Worm (Caenorhabditis elegans) whole organism, young adult: ENCODE data around the gene alh-13.

Experiments
- B0336.3 ChIP-seq: fragments of 200-800 bp; sonication (Bioruptor generic); IDR thresholded peaks from 2 replicates; pipeline ENCODE4 v1.3.6; 2022; ENCODE audit warnings: missing genetic modification characterization, missing compliant biosample characterization
- D2030.7 ChIP-seq: fragments of 200-800 bp; sonication (Bioruptor generic); IDR thresholded peaks from 2 replicates; pipeline ENCODE4 v1.3.6; 2022; ENCODE audit warnings: missing genetic modification reagents, missing genetic modification characterization, missing compliant biosample characterization
- F52B5.7 ChIP-seq: sonication (generic microtip); optimal IDR thresholded peaks from 2 replicates; lab custom pipeline; 2016; ENCODE audit warnings: mild to moderate bottlenecking, missing genetic modification characterization, missing compliant biosample characterization
- F57A8.1 ChIP-seq: fragments of 200-800 bp; sonication (Bioruptor generic); optimal IDR thresholded peaks from 2 replicates; lab custom pipeline; 2018; ENCODE audit warnings: mild to moderate bottlenecking, missing genetic modification characterization, moderate library complexity, missing compliant biosample characterization
- F57C9.4 ChIP-seq: sonication (generic microtip); optimal IDR thresholded peaks from 2 replicates; lab custom pipeline; 2017; ENCODE audit warnings: mild to moderate bottlenecking, missing genetic modification characterization, missing compliant biosample characterization
- Y53F4B.3 ChIP-seq: fragments of 200-800 bp; sonication (Bioruptor generic); IDR thresholded peaks from 2 replicates; pipeline ENCODE4 v1.3.6; 2022; ENCODE audit warnings: missing genetic modification reagents, missing genetic modification characterization, missing compliant biosample characterization
- ama-1 ChIP-seq, 3 experiments: fragments of 150-350 bp in 1 of 3; sonication (generic microtip) in 2 of 3; optimal IDR thresholded peaks; 2 replicates each; lab custom pipeline; 2014 to 2018; ENCODE audit warnings: missing biosample characterization in 2 of 3, missing genetic modification characterization in 2 of 3, missing genetic modification reagents in 2 of 3
- aptf-2 ChIP-seq: fragments of 200-800 bp; sonication (Bioruptor generic); conservative IDR thresholded peaks from 2 replicates; pipeline ENCODE4 v1.3.6; 2022; ENCODE audit warnings: missing genetic modification reagents, missing genetic modification characterization, missing compliant biosample characterization
- aptf-3 ChIP-seq: fragments of 200-800 bp; sonication (Bioruptor generic); IDR thresholded peaks from 2 replicates; pipeline ENCODE4 v1.3.6; 2022; ENCODE audit warnings: missing genetic modification characterization, missing compliant biosample characterization
- ceh-27 ChIP-seq: fragments of 200-800 bp; sonication (Bioruptor generic); optimal IDR thresholded peaks from 2 replicates; lab custom pipeline; 2018; ENCODE audit warnings: mild to moderate bottlenecking, missing genetic modification characterization, moderate library complexity, missing compliant biosample characterization
- ceh-79 ChIP-seq: sonication (generic microtip); optimal IDR thresholded peaks from 2 replicates; lab custom pipeline; 2017; ENCODE audit warnings: mild to moderate bottlenecking, missing genetic modification characterization, missing compliant biosample characterization
- chd-7 ChIP-seq: sonication (generic microtip); optimal IDR thresholded peaks from 2 replicates; lab custom pipeline; 2016; ENCODE audit warnings: mild to moderate bottlenecking, missing genetic modification characterization, moderate library complexity, missing compliant biosample characterization
- egl-44 ChIP-seq: fragments of 200-800 bp; sonication (Bioruptor generic); IDR thresholded peaks from 2 replicates; pipeline ENCODE4 v1.3.6; 2022; ENCODE audit warnings: missing genetic modification reagents, missing genetic modification characterization, missing compliant biosample characterization
- ekl-4 ChIP-seq: fragments of 200-800 bp; sonication (Bioruptor generic); IDR thresholded peaks from 2 replicates; pipeline ENCODE4 v1.3.6; 2022; ENCODE audit warnings: missing genetic modification reagents, missing genetic modification characterization, missing compliant biosample characterization
- fkh-3 ChIP-seq: sonication (generic microtip); optimal IDR thresholded peaks from 2 replicates; lab custom pipeline; 2016; ENCODE audit warnings: mild to moderate bottlenecking, missing genetic modification characterization, missing compliant biosample characterization
- gei-17 ChIP-seq: fragments of 200-800 bp; sonication (Bioruptor generic); optimal IDR thresholded peaks from 2 replicates; lab custom pipeline; 2018; ENCODE audit warnings: mild to moderate bottlenecking, missing genetic modification characterization, missing compliant biosample characterization
- him-1 ChIP-seq: sonication (generic microtip); optimal IDR thresholded peaks from 2 replicates; lab custom pipeline; 2016; ENCODE audit warnings: missing genotype, missing genetic modification reagents, missing genetic modification characterization, missing compliant biosample characterization
- let-526 ChIP-seq: fragments of 200-800 bp; sonication (Bioruptor generic); IDR thresholded peaks from 2 replicates; pipeline ENCODE4 v1.3.6; 2022; ENCODE audit warnings: missing genetic modification reagents, missing genetic modification characterization, missing compliant biosample characterization
- let-607 ChIP-seq, 2 experiments: fragments of 200-800 bp in 1 of 2; sonication (Bioruptor generic) in 1 of 2; sonication (generic microtip) in 1 of 2; optimal IDR thresholded peaks; 2 replicates each; lab custom pipeline; 2016 to 2018; ENCODE audit warnings: mild to moderate bottlenecking in 2 of 2, missing compliant biosample characterization in 2 of 2, missing genetic modification characterization in 2 of 2, moderate library complexity in 2 of 2, missing genotype in 1 of 2
- lsy-27 ChIP-seq: sonication (generic microtip); optimal IDR thresholded peaks from 2 replicates; lab custom pipeline; 2017; ENCODE audit warnings: missing genetic modification characterization, mild to moderate bottlenecking, missing compliant biosample characterization, antibody characterized with exemption, missing genotype, borderline replicate concordance; ENCODE audit not compliant: insufficient read depth
- madf-10 ChIP-seq: sonication (generic microtip); optimal IDR thresholded peaks from 2 replicates; lab custom pipeline; 2016; ENCODE audit warnings: mild to moderate bottlenecking, missing genetic modification characterization, missing compliant biosample characterization
- mcd-1 ChIP-seq: fragments of 200-800 bp; sonication (Bioruptor generic); IDR thresholded peaks from 2 replicates; pipeline ENCODE4 v1.3.6; 2022; ENCODE audit warnings: missing genetic modification reagents, missing genetic modification characterization, missing compliant biosample characterization
- mel-28 ChIP-seq: sonication (generic microtip); optimal IDR thresholded peaks from 2 replicates; lab custom pipeline; 2016; ENCODE audit warnings: borderline replicate concordance, mild to moderate bottlenecking, missing genetic modification characterization, missing compliant biosample characterization
- mes-4 ChIP-seq: sonication (generic microtip); optimal IDR thresholded peaks from 2 replicates; lab custom pipeline; 2016; ENCODE audit warnings: missing genotype, missing genetic modification characterization, missing compliant biosample characterization
- nfya-1 ChIP-seq: sonication (generic microtip); optimal IDR thresholded peaks from 2 replicates; lab custom pipeline; 2017; ENCODE audit warnings: antibody characterized with exemption, missing compliant biosample characterization, missing genetic modification characterization, borderline replicate concordance; ENCODE audit not compliant: insufficient read depth
- nhr-27 ChIP-seq: fragments of 200-800 bp; sonication (Bioruptor generic); optimal IDR thresholded peaks from 2 replicates; lab custom pipeline; 2018; ENCODE audit warnings: mild to moderate bottlenecking, missing genetic modification characterization, moderate library complexity, missing compliant biosample characterization
- repo-1 ChIP-seq: sonication (generic microtip); optimal IDR thresholded peaks from 2 replicates; lab custom pipeline; 2017; ENCODE audit warnings: mild to moderate bottlenecking, missing genetic modification characterization, missing compliant biosample characterization
- rpc-1 ChIP-seq, 2 experiments: fragments of 150-350 bp in 1 of 2; sonication (generic microtip) in 1 of 2; optimal IDR thresholded peaks; 2 replicates each; lab custom pipeline; 2014 to 2018; ENCODE audit warnings: missing biosample characterization in 1 of 2, missing genetic modification characterization in 1 of 2, missing genetic modification reagents in 1 of 2, missing genotype in 1 of 2
- snpc-3.4 ChIP-seq: sonication (generic microtip); optimal IDR thresholded peaks from 2 replicates; lab custom pipeline; 2017; ENCODE audit warnings: missing genetic modification characterization, mild to moderate bottlenecking, missing compliant biosample characterization, antibody characterized with exemption, moderate library complexity, missing genotype, missing genetic modification reagents
- snpc-4 ChIP-seq, 5 experiments: fragments of 150-350 bp in 1 of 5; sonication (generic microtip) in 4 of 5; optimal IDR thresholded peaks; 2 replicates each; lab custom pipeline; 2014 to 2018; ENCODE audit warnings: missing genetic modification characterization in 5 of 5, missing biosample characterization in 3 of 5, antibody characterized with exemption in 2 of 5, mild to moderate bottlenecking in 2 of 5, missing compliant biosample characterization in 2 of 5, missing genotype in 2 of 5, moderate library complexity in 2 of 5, missing genetic modification reagents in 1 of 5
- tbp1 ChIP-seq: fragments of 200-800 bp; sonication (Bioruptor generic); optimal IDR thresholded peaks from 2 replicates; lab custom pipeline; 2018; ENCODE audit warnings: mild to moderate bottlenecking, missing genetic modification characterization, missing compliant biosample characterization
- xnd-1 ChIP-seq: sonication (generic microtip); optimal IDR thresholded peaks from 2 replicates; lab custom pipeline; 2016; ENCODE audit warnings: missing genotype, missing genetic modification reagents, missing genetic modification characterization, missing compliant biosample characterization
- ztf-18 ChIP-seq: sonication (generic microtip); optimal IDR thresholded peaks from 2 replicates; lab custom pipeline; 2016; ENCODE audit warnings: missing genotype, mild to moderate bottlenecking, missing genetic modification characterization, missing compliant biosample characterization
- ztf-28 ChIP-seq: fragments of 200-800 bp; sonication (Bioruptor generic); IDR thresholded peaks from 2 replicates; pipeline ENCODE4 v1.3.6; 2022; ENCODE audit warnings: missing genetic modification reagents, missing genetic modification characterization, missing compliant biosample characterization
- ztf-3 ChIP-seq: fragments of 200-800 bp; sonication (Bioruptor generic); optimal IDR thresholded peaks from 2 replicates; lab custom pipeline; 2018; ENCODE audit warnings: mild to moderate bottlenecking, missing genetic modification characterization, missing compliant biosample characterization

The alh-13 gene

DNA sequence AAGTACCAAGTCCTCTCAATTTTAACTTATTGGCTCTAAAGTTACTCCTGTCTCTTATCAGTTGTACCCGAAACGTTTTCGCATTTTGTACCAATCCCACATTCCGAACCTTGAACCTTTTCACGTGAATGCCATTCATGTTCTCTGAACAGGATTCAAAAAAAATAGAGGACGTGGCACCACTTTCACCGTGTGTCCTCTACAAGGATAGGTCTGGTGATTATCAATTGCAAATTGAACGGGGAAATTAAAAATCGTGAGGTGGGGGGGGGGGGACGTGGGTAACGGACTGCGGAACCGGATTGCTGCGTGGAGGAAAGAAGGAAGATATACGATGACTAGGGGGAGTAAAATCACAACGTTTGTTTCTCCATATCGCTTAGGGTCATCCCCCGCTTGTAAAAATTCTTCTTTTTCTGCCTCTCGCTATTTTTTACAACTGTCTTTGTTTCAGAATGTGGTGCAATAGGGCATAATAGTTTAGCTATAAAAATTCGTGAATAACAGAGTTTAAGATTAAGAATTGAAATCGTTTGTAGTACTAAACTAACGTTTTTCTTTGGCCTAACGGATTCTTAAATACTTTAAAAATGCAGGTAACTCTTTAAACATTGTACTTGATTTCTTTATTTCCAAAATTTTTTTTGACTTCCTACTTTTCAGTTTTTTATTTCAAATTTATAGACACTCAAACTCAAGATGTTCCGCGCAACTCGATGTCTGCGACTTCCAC is at the start of gene alh-13:
alh-13 (plus strand) TSS at position 683 of the 733 bp plus-strand sequence.
- no peak for TF ChIP-seq ztf-18 (tag; lab: Kevin White, UChicago)
- TF ChIP-seq nfya-1 (tag; lab: Kevin White, UChicago), result no peak
- no peak for TF ChIP-seq nhr-27
- no peak for TF ChIP-seq snpc-4 (GFP tag; optimal IDR thresholded peaks at IDR 0.05; lab: Kevin White, UChicago)
- TF ChIP-seq snpc-4 (tag; optimal IDR thresholded peaks at IDR 0.05; lab: Kevin White, UChicago), result no peak
- no peak for TF ChIP-seq repo-1 (tag; lab: Kevin White, UChicago)
- no peak for TF ChIP-seq rpc-1 (optimal IDR thresholded peaks at IDR 0.05; lab: Kevin White, UChicago)
- no peak for TF ChIP-seq rpc-1 (tag; optimal IDR thresholded peaks at IDR 0.05; lab: Kevin White, UChicago)
- no peak for TF ChIP-seq F52B5.7 (tag; lab: Kevin White, UChicago)
- no peak for TF ChIP-seq him-1 (tag; lab: Kevin White, UChicago)
- no peak for TF ChIP-seq F57A8.1 (GFP tag; lab: Kevin White, UChicago)
- no peak for TF ChIP-seq lsy-27 (tag; lab: Kevin White, UChicago)

DNA sequence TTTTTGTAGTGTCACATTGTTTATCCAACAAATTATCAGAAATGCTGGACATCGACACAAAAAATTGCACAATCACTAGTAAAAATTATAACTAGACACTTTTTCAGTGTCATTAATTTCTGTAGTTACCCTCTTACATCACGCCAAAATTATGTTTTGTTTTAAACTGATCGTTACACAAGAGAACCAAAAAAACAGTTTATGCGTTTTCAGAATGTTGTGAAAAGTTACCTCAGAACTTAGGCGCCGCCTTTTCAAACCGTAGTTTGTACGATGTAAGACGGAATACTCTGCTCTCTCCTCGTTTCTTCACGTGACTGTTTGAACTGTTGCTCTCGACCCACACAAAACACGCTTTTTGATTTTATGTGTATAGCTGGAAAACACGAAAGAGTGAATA is 43.7 kb upstream of the alh-13 start, which contains the start of gene pgp-13:
pgp-13 (plus strand) TSS at position 301 of the 400 bp plus-strand sequence.
- no peak for TF ChIP-seq rpc-1 (optimal IDR thresholded peaks at IDR 0.05; lab: Kevin White, UChicago)
- TF ChIP-seq rpc-1 (tag; optimal IDR thresholded peaks at IDR 0.05; lab: Kevin White, UChicago), result no peak
- no peak for TF ChIP-seq F57C9.4 (tag; lab: Kevin White, UChicago)
- TF ChIP-seq ztf-28 (GFP tag; lab: Robert Waterston, UW), result no peak
- no peak for TF ChIP-seq aptf-3
- TF ChIP-seq, all 124 proteins: peak for 0

DNA sequence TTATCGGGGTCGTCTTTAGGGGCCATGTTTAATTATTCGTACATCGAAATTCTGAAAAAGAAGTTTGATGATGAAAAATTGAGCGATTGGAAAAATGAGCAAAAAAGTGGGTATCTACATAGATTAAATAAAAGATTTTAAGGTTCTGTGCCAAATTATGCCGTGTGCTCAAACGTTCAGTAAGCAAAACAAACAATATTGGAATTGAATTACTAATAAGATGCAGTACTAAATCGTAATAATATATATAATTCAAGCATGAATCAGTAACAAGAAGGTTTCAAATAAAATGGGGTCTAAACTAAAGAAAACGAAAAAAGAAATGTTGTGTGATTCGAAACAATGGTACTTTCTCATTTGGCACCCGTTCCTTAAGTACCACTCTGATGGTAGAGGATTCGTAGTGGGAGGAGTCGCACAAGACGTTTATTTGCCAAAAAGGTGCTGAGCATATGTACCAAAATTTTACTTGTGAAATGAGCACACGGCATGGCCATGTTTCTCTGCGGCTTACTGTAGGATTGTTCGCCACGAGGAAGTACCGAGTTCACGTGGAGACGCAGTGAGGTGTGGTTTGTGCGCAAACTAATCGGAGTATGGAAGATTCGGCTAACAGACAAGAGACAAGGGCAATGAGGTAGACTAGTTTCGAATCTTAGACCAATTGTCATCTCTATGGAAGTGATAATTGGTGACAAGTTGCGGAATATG is 32.5 kb upstream of the alh-13 start, which contains the start of gene pgp-14:
pgp-14 (minus strand) TSS at position 51 of the 711 bp plus-strand sequence.
- TF ChIP-seq gei-17 (GFP tag; lab: Kevin White, UChicago), result no peak
- no peak for TF ChIP-seq aptf-2 (GFP tag; lab: Robert Waterston, UW)
- no peak for TF ChIP-seq mes-4 (tag; lab: Kevin White, UChicago)
- no peak for TF ChIP-seq mel-28 (tag; lab: Kevin White, UChicago)
- no peak for TF ChIP-seq B0336.3 (GFP tag; lab: Robert Waterston, UW)
- no peak for TF ChIP-seq tbp1
- no peak for TF ChIP-seq rpc-1 (optimal IDR thresholded peaks at IDR 0.05; lab: Kevin White, UChicago)
- no peak for TF ChIP-seq rpc-1 (tag; optimal IDR thresholded peaks at IDR 0.05; lab: Kevin White, UChicago)
- TF ChIP-seq madf-10, result no peak
- no peak for TF ChIP-seq ceh-79 (tag; lab: Kevin White, UChicago)
- TF ChIP-seq snpc-3.4 (tag; lab: Kevin White, UChicago), result no peak
- TF ChIP-seq nhr-27, result no peak
- TF ChIP-seq repo-1 (tag; lab: Kevin White, UChicago), result no peak

DNA sequence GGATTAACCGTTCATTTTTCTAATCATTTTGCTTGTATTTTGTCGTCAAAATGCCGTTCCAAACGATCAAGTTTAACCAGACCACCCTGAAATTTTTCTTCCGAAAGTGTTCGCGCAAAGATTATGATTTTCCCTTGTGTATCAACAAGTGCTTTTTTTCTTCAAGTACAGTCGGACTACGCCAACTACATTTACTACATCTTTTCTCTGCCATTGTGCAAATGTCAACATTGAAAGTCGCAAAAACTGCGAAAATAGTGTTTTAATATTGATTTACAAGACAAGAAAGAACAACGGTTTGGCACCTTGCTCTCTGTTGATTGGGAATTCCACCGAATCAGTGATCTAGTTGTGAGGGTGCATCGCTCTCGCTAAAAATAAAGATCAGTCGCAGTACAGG is 31.4 kb upstream of the alh-13 start:
- TF ChIP-seq ztf-3 (GFP tag; lab: Kevin White, UChicago), result no peak
- no peak for TF ChIP-seq ama-1 (optimal IDR thresholded peaks at IDR 0.05; lab: Kevin White, UChicago)
- TF ChIP-seq ama-1 (GFP tag; optimal IDR thresholded peaks at IDR 0.05; lab: Kevin White, UChicago), result no peak
- no peak for TF ChIP-seq D2030.7
- no peak for TF ChIP-seq ztf-28 (GFP tag; lab: Robert Waterston, UW)

DNA sequence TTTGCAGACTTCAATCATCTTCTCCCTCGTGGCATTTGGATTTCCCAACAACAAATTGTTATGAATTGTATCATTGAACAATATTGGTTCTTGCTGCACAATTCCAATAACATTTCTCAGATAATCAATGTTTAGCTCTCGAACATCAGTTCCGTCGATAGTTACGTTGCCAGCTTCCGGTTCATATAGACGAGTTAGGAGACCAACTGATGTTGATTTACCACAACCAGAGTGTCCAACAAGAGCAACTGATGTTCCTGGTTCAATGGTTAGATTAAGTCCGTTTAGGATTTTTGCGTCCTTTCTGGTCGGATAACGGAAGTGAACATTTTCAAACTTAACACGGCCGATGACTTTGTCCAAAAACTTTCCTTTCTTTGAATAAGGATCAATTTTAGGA is 28.2 kb upstream of the alh-13 start:
- TF ChIP-seq chd-7 (tag; lab: Kevin White, UChicago) (no peak), gei-17 (GFP tag; lab: Kevin White, UChicago) (no peak), let-607 (tag; optimal IDR thresholded peaks at IDR 0.05; lab: Kevin White, UChicago) (no peak), ceh-27 (no peak), Y53F4B.3 (no peak), ztf-28 (GFP tag; lab: Robert Waterston, UW) (no peak), mcd-1 (GFP tag; lab: Robert Waterston, UW) (no peak), egl-44 (GFP tag; lab: Robert Waterston, UW) (no peak), let-526 (no peak), rpc-1 (optimal IDR thresholded peaks at IDR 0.05; lab: Kevin White, UChicago) (no peak), rpc-1 (tag; optimal IDR thresholded peaks at IDR 0.05; lab: Kevin White, UChicago) (no peak), ekl-4 (GFP tag; lab: Robert Waterston, UW) (no peak), xnd-1 (tag; lab: Kevin White, UChicago) (no peak), fkh-3 (tag; lab: Kevin White, UChicago) (no peak)
